Worm (Caenorhabditis elegans): Measurements from ENCODE around the gene rib-2.

ce11 chrIII:10704499-10704898 lies 38.1 kb upstream of the rib-2 start:
- TF ChIP-seq mep-1 (tag; optimal IDR thresholded peaks at IDR 0.05) (no peak), mab-5 (tag; optimal IDR thresholded peaks at IDR 0.05) (no peak), lin-32 (GFP tag; optimal IDR thresholded peaks at IDR 0.05) (no peak), nhr-28 (tag; optimal IDR thresholded peaks at IDR 0.05) (no peak), unc-62 (GFP tag; optimal IDR thresholded peaks at IDR 0.05) (no peak), ceh-83 (GFP tag; optimal IDR thresholded peaks at IDR 0.05) (no peak), elt-3 (tag; optimal IDR thresholded peaks at IDR 0.05) (no peak), nhr-12 (tag; optimal IDR thresholded peaks at IDR 0.05) (no peak)
